Fruit fly (Drosophila melanogaster) whole organism, embryonic: ENCODE data around the gene CG12106.

Experiments
- Aef1 ChIP-seq: fragments of 200-800 bp; sonication (Bioruptor generic); IDR thresholded peaks from 3 replicates; pipeline ENCODE4 v1.3.6; 2022; ENCODE audit warnings: missing biosample characterization, missing genetic modification characterization
- Atf3 ChIP-seq: fragments of 200-800 bp; sonication (Bioruptor generic); optimal IDR thresholded peaks from 3 replicates; lab custom pipeline; 2016; ENCODE audit warnings: missing biosample characterization, missing genetic modification characterization
- Bdp1 ChIP-seq: fragments of 200-800 bp; sonication (Bioruptor generic); optimal IDR thresholded peaks from 3 replicates; lab custom pipeline; 2016; ENCODE audit warnings: missing biosample characterization, missing genetic modification characterization
- C15 ChIP-seq: fragments of 200-800 bp; sonication (Bioruptor generic); IDR thresholded peaks from 3 replicates; pipeline ENCODE4 v1.3.6; 2022; ENCODE audit warnings: missing biosample characterization, missing genetic modification characterization
- CG10274 ChIP-seq: fragments of 200-800 bp; sonication (Bioruptor generic); optimal IDR thresholded peaks from 3 replicates; lab custom pipeline; 2017; ENCODE audit warnings: missing biosample characterization, mild to moderate bottlenecking, missing genetic modification characterization
- CG10366 ChIP-seq: fragments of 200-800 bp; sonication (Bioruptor generic); IDR thresholded peaks from 2 replicates; pipeline ENCODE4 v1.3.6; 2022; ENCODE audit warnings: missing biosample characterization, missing genetic modification characterization
- CG10654 ChIP-seq: fragments of 200-800 bp; sonication (Bioruptor generic); optimal IDR thresholded peaks from 2 replicates; lab custom pipeline; 2016; ENCODE audit warnings: missing biosample characterization, missing genetic modification characterization
- CG10979 ChIP-seq: fragments of 200-800 bp; sonication (Bioruptor generic); optimal IDR thresholded peaks from 2 replicates; lab custom pipeline; 2018; ENCODE audit warnings: missing biosample characterization, mild to moderate bottlenecking, missing genetic modification characterization, moderate library complexity
- CG12104 ChIP-seq: fragments of 200-800 bp; sonication (Bioruptor generic); optimal IDR thresholded peaks from 3 replicates; lab custom pipeline; 2016; ENCODE audit warnings: missing biosample characterization, missing genetic modification characterization
- CG12769 ChIP-seq: fragments of 200-800 bp; sonication (Bioruptor generic); optimal IDR thresholded peaks from 2 replicates; lab custom pipeline; 2019; ENCODE audit warnings: missing biosample characterization, mild to moderate bottlenecking, missing genetic modification characterization, moderate library complexity
- CG13287 ChIP-seq: fragments of 200-800 bp; sonication (Bioruptor generic); IDR thresholded peaks from 2 replicates; pipeline ENCODE4 v1.3.6; 2022; ENCODE audit warnings: missing biosample characterization, missing genetic modification characterization; ENCODE audit not compliant: partially characterized antibody
- CG13296 ChIP-seq: fragments of 200-800 bp; sonication (Bioruptor generic); optimal IDR thresholded peaks from 3 replicates; lab custom pipeline; 2018; ENCODE audit warnings: missing biosample characterization, mild to moderate bottlenecking, missing genetic modification characterization
- CG13775 ChIP-seq: fragments of 200-800 bp; sonication (Bioruptor generic); optimal IDR thresholded peaks from 3 replicates; lab custom pipeline; 2017; ENCODE audit warnings: missing biosample characterization, mild to moderate bottlenecking, missing genetic modification characterization
- CG15514 ChIP-seq: fragments of 200-800 bp; sonication (Bioruptor generic); optimal IDR thresholded peaks from 3 replicates; lab custom pipeline; 2017; ENCODE audit warnings: missing biosample characterization, missing genetic modification characterization, mild to moderate bottlenecking, moderate library complexity, missing genetic modification reagents
- CG15601 ChIP-seq: fragments of 200-800 bp; sonication (Bioruptor generic); optimal IDR thresholded peaks from 3 replicates; lab custom pipeline; 2019; ENCODE audit warnings: missing biosample characterization, mild to moderate bottlenecking, missing genetic modification characterization, moderate library complexity
- CG18599 ChIP-seq: fragments of 200-800 bp; sonication (Bioruptor generic); optimal IDR thresholded peaks from 3 replicates; lab custom pipeline; 2017; ENCODE audit warnings: missing biosample characterization, missing genetic modification characterization, mild to moderate bottlenecking, moderate library complexity, missing genetic modification reagents
- CG2712 ChIP-seq: fragments of 200-800 bp; optimal IDR thresholded peaks from 3 replicates; lab custom pipeline; 2019; ENCODE audit warnings: missing biosample characterization, mild to moderate bottlenecking, missing genetic modification characterization, moderate library complexity
- CG2889 ChIP-seq: fragments of 200-800 bp; sonication (Bioruptor generic); IDR thresholded peaks from 3 replicates; pipeline ENCODE4 v1.3.6; 2022; ENCODE audit warnings: missing biosample characterization, missing genetic modification characterization
- CG3281 ChIP-seq: fragments of 200-800 bp; sonication (Bioruptor generic); optimal IDR thresholded peaks from 3 replicates; lab custom pipeline; 2017; ENCODE audit warnings: missing biosample characterization, mild to moderate bottlenecking, missing genetic modification characterization
- CG34224 ChIP-seq: fragments of 200-800 bp; sonication (Bioruptor generic); IDR thresholded peaks from 3 replicates; pipeline ENCODE4 v1.3.6; 2022; ENCODE audit warnings: missing biosample characterization, missing genetic modification characterization; ENCODE audit not compliant: partially characterized antibody
- CG42726 ChIP-seq: fragments of 200-800 bp; sonication (Bioruptor generic); IDR thresholded peaks from 2 replicates; pipeline ENCODE4 v1.3.6; 2022; ENCODE audit warnings: missing biosample characterization, missing genetic modification characterization; ENCODE audit not compliant: partially characterized antibody
- CG43689 ChIP-seq: fragments of 200-800 bp; sonication (Bioruptor generic); IDR thresholded peaks from 2 replicates; pipeline ENCODE4 v1.3.6; 2022; ENCODE audit warnings: missing biosample characterization, missing genetic modification characterization
- CG4730 ChIP-seq: fragments of 200-800 bp; sonication (Bioruptor generic); IDR thresholded peaks from 2 replicates; pipeline ENCODE4 v1.3.6; 2022; ENCODE audit warnings: missing biosample characterization, missing genetic modification characterization
- CG4820 ChIP-seq: fragments of 200-800 bp; sonication (Bioruptor generic); optimal IDR thresholded peaks from 3 replicates; lab custom pipeline; 2016; ENCODE audit warnings: missing biosample characterization, missing genetic modification characterization
- CG7745 ChIP-seq: fragments of 200-800 bp; sonication (Bioruptor generic); optimal IDR thresholded peaks from 2 replicates; lab custom pipeline; 2018; ENCODE audit warnings: missing biosample characterization, mild to moderate bottlenecking, missing genetic modification characterization, moderate library complexity
- CG8089 ChIP-seq: fragments of 200-800 bp; sonication (Bioruptor generic); optimal IDR thresholded peaks from 3 replicates; lab custom pipeline; 2016; ENCODE audit warnings: missing biosample characterization, missing genetic modification characterization
- CHES-1-like ChIP-seq: fragments of 200-800 bp; sonication (Bioruptor generic); optimal IDR thresholded peaks from 2 replicates; lab custom pipeline; 2016; ENCODE audit warnings: missing biosample characterization, missing genetic modification characterization
- CkIIα-i1 ChIP-seq: fragments of 200-800 bp; sonication (Bioruptor generic); IDR thresholded peaks from 2 replicates; pipeline ENCODE4 v1.3.6; 2022; ENCODE audit warnings: missing biosample characterization, missing genetic modification characterization
- CrebB ChIP-seq: fragments of 200-800 bp; sonication (Bioruptor generic); optimal IDR thresholded peaks from 3 replicates; lab custom pipeline; 2018; ENCODE audit warnings: missing biosample characterization, mild to moderate bottlenecking, missing genetic modification characterization
- D ChIP-seq, 2 experiments: fragments of 200-800 bp in 1 of 2; fragments of >200 bp in 1 of 2; sonication (Bioruptor generic) in 1 of 2; optimal IDR thresholded peaks; 2 replicates in 1 of 2; 3 replicates in 1 of 2; lab custom pipeline; 2017; ENCODE audit warnings: mild to moderate bottlenecking in 1 of 2, missing biosample characterization in 1 of 2, missing genetic modification characterization in 1 of 2, missing genetic modification reagents in 1 of 2
- E2f1 ChIP-seq: fragments of 200-800 bp; sonication (Bioruptor generic); IDR thresholded peaks from 2 replicates; pipeline ENCODE4 v1.3.6; 2022; ENCODE audit warnings: missing biosample characterization, missing genetic modification characterization
- E2f2 ChIP-seq: fragments of 200-800 bp; sonication (Bioruptor generic); IDR thresholded peaks from 2 replicates; pipeline ENCODE4 v1.3.6; 2022; ENCODE audit warnings: missing biosample characterization, missing genetic modification characterization
- Eip74EF ChIP-seq, 2 experiments: fragments of 200-800 bp in 1 of 2; fragments of >200 bp in 1 of 2; sonication (Bioruptor generic) in 1 of 2; optimal IDR thresholded peaks; 2 replicates each; lab custom pipeline; 2017 to 2019; ENCODE audit warnings: missing biosample characterization in 2 of 2, missing genetic modification characterization in 2 of 2, mild to moderate bottlenecking in 1 of 2, moderate library complexity in 1 of 2
- Ets65A ChIP-seq: fragments of 200-800 bp; sonication (Bioruptor generic); peaks from one replicate; lab custom pipeline; 2016; ENCODE audit warnings: missing biosample characterization, missing genetic modification characterization
- Lim3 ChIP-seq: fragments of 200-800 bp; sonication (Bioruptor generic); IDR thresholded peaks from 2 replicates; pipeline ENCODE4 v1.3.6; 2022; ENCODE audit warnings: missing biosample characterization, missing genetic modification characterization
- Myb ChIP-seq: fragments of 200-800 bp; sonication (Bioruptor generic); optimal IDR thresholded peaks from 2 replicates; lab custom pipeline; 2016; ENCODE audit warnings: missing biosample characterization, missing genetic modification characterization
- Side ChIP-seq: fragments of 200-800 bp; sonication (Bioruptor generic); optimal IDR thresholded peaks from 2 replicates; lab custom pipeline; 2016; ENCODE audit warnings: missing biosample characterization, missing genetic modification characterization
- aop ChIP-seq: fragments of 200-800 bp; sonication (Bioruptor generic); IDR thresholded peaks from 2 replicates; pipeline ENCODE4 v1.3.6; 2022; ENCODE audit warnings: missing biosample characterization, missing genetic modification characterization
- bcd ChIP-seq: fragments of 200-800 bp; sonication (Bioruptor generic); optimal IDR thresholded peaks from 2 replicates; lab custom pipeline; 2017; ENCODE audit warnings: missing biosample characterization, mild to moderate bottlenecking, missing genetic modification characterization
- crp ChIP-seq, 2 experiments: fragments of 200-800 bp; sonication (Bioruptor generic); optimal IDR thresholded peaks; 2 replicates in 1 of 2; 3 replicates in 1 of 2; lab custom pipeline; 2017; ENCODE audit warnings: missing biosample characterization in 2 of 2, missing genetic modification characterization in 2 of 2, mild to moderate bottlenecking in 1 of 2, moderate library complexity in 1 of 2
- dmrt99B ChIP-seq: fragments of 200-800 bp; sonication (Bioruptor generic); optimal IDR thresholded peaks from 2 replicates; lab custom pipeline; 2018; ENCODE audit warnings: missing biosample characterization, mild to moderate bottlenecking, missing genetic modification characterization, moderate library complexity
- fd96Cb ChIP-seq: fragments of 200-800 bp; sonication (Bioruptor generic); optimal IDR thresholded peaks from 2 replicates; lab custom pipeline; 2018; ENCODE audit warnings: missing biosample characterization, mild to moderate bottlenecking, missing genetic modification characterization, moderate library complexity
- fru ChIP-seq: fragments of >200 bp; optimal IDR thresholded peaks from 2 replicates; lab custom pipeline; 2017
- grn ChIP-seq: fragments of 200-800 bp; sonication (Bioruptor generic); optimal IDR thresholded peaks from 3 replicates; lab custom pipeline; 2017; ENCODE audit warnings: missing biosample characterization, missing genetic modification characterization
- mam ChIP-seq: fragments of 200-800 bp; sonication (Bioruptor generic); optimal IDR thresholded peaks from 3 replicates; lab custom pipeline; 2016; ENCODE audit warnings: missing biosample characterization, missing genetic modification characterization
- mirr ChIP-seq: fragments of 200-800 bp; sonication (Bioruptor generic); optimal IDR thresholded peaks from 3 replicates; lab custom pipeline; 2018; ENCODE audit warnings: missing biosample characterization, mild to moderate bottlenecking, missing genetic modification characterization
- psq ChIP-seq: fragments of 200-800 bp; sonication (Bioruptor generic); optimal IDR thresholded peaks from 2 replicates; lab custom pipeline; 2017; ENCODE audit warnings: missing biosample characterization, missing genetic modification characterization
- salm ChIP-seq: fragments of 200-800 bp; sonication (Bioruptor generic); optimal IDR thresholded peaks from 2 replicates; lab custom pipeline; 2018; ENCODE audit warnings: missing biosample characterization, mild to moderate bottlenecking, missing genetic modification characterization
- tio ChIP-seq: fragments of 200-800 bp; sonication (Bioruptor generic); optimal IDR thresholded peaks from 2 replicates; lab custom pipeline; 2017; ENCODE audit warnings: missing biosample characterization, missing genetic modification characterization, inconsistent platforms
- trh ChIP-seq: fragments of 200-800 bp; sonication (Bioruptor generic); optimal IDR thresholded peaks from 2 replicates; lab custom pipeline; 2016; ENCODE audit warnings: missing biosample characterization, missing genetic modification characterization
- tup ChIP-seq: fragments of 200-800 bp; sonication (Bioruptor generic); optimal IDR thresholded peaks from 2 replicates; lab custom pipeline; 2016; ENCODE audit warnings: missing biosample characterization, mild to moderate bottlenecking, missing genetic modification characterization, moderate library complexity

CG12106 gene

DNA sequence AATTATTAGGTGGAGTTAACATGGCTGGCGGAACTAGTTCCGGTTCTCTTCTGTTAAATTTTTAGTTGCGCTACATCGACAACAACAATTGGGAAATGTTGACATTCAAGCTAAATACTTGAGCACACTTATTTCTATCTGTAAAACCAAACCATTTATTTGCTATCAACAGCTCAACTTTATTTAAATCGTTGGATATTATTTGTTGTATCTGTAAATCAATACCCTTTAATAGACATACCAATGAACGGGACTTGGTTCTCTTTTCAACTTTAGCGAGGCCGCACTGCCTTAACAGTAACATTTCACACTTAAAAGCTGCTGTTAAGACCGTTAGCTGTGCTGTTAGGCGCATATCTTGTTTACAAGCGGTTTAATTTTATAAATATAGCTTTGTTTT, at the start of gene CG12106 (continued):
- no peak for TF ChIP-seq crp (GFP tag; optimal IDR thresholded peaks at IDR 0.05; lab: Kevin White, UChicago)
- TF ChIP-seq CG15514 (GFP tag; lab: Kevin White, UChicago), result peak; percentile 98
- no peak for TF ChIP-seq C15
- TF ChIP-seq Lim3 (GFP tag; lab: Robert Waterston, UW), result no peak
- no peak for TF ChIP-seq CG8089 (GFP tag; lab: Kevin White, UChicago)
- TF ChIP-seq CG18599 (GFP tag; lab: Kevin White, UChicago), result peak; percentile 62
- no peak for TF ChIP-seq aop (GFP tag; lab: Robert Waterston, UW)
- TF ChIP-seq CG10979 (tag; lab: Kevin White, UChicago), result peak; percentile 16
- no peak for TF ChIP-seq D (optimal IDR thresholded peaks at IDR 0.05; lab: Kevin White, UChicago)
- no peak for TF ChIP-seq D (GFP tag; optimal IDR thresholded peaks at IDR 0.05; lab: Kevin White, UChicago)
- TF ChIP-seq CHES-1-like (GFP tag; lab: Kevin White, UChicago), result peak; percentile 15
- TF ChIP-seq Bdp1, result no peak
- TF ChIP-seq bcd, result peak; percentile 20
- TF ChIP-seq tio, result no peak
- no peak for TF ChIP-seq CG42726 (GFP tag; lab: Robert Waterston, UW)
- peak; percentile 34 for TF ChIP-seq mirr (GFP tag; lab: Kevin White, UChicago)
- TF ChIP-seq tup (GFP tag; lab: Kevin White, UChicago), result no peak
- no peak for TF ChIP-seq Side
- TF ChIP-seq mam (GFP tag; lab: Kevin White, UChicago), result peak; percentile 59
- TF ChIP-seq CG10274, result peak; percentile 36
- no peak for TF ChIP-seq CG4820 (GFP tag; lab: Kevin White, UChicago)
- peak; percentile 44 for TF ChIP-seq Myb (GFP tag; lab: Kevin White, UChicago)
- TF ChIP-seq CG4730 (GFP tag; lab: Robert Waterston, UW), result no peak
- no peak for TF ChIP-seq grn (GFP tag; lab: Kevin White, UChicago)
- no peak for TF ChIP-seq CG2889 (GFP tag; lab: Robert Waterston, UW)
- no peak for TF ChIP-seq Atf3 (GFP tag; lab: Kevin White, UChicago)
- peak; percentile 37 for TF ChIP-seq fd96Cb (tag; lab: Kevin White, UChicago)
- TF ChIP-seq fru (lab: Kevin White, UChicago), result no peak
- no peak for TF ChIP-seq salm
- no peak for TF ChIP-seq CG43689 (GFP tag; lab: Robert Waterston, UW)
- no peak for TF ChIP-seq CG12769 (tag; lab: Kevin White, UChicago)
- TF ChIP-seq CG7745 (tag; lab: Kevin White, UChicago), result no peak
- TF ChIP-seq CG12104, result no peak
- peak; percentile 40 for TF ChIP-seq dmrt99B (tag; lab: Kevin White, UChicago)
- peak; percentile 40 for TF ChIP-seq E2f1 (GFP tag; lab: Robert Waterston, UW)
- no peak for TF ChIP-seq trh
- TF ChIP-seq Ets65A (GFP tag; lab: Kevin White, UChicago), result peak; percentile 37
- TF ChIP-seq CG15601, result peak; percentile 13
- TF ChIP-seq psq (GFP tag; lab: Kevin White, UChicago), result no peak
- TF ChIP-seq CrebB (tag; lab: Kevin White, UChicago), result no peak
- TF ChIP-seq CG34224 (GFP tag; lab: Robert Waterston, UW), result no peak
- no peak for TF ChIP-seq CG13287 (GFP tag; lab: Robert Waterston, UW)
- peak; percentile 42 for TF ChIP-seq CG2712
- no peak for TF ChIP-seq CkIIα-i1 (GFP tag; lab: Robert Waterston, UW)
- TF ChIP-seq E2f2 (GFP tag; lab: Robert Waterston, UW), result peak; percentile 35; the same call in 1 of the 2 replicates
- peak; percentile 36; the same call in 1 of the 2 replicates for TF ChIP-seq CG10366
- TF ChIP-seq CG3281 (GFP tag; lab: Kevin White, UChicago), result peak; percentile 39
- TF ChIP-seq Aef1 (GFP tag; lab: Robert Waterston, UW), result peak; percentile 59; the same call in 2 of the 3 replicates
- TF ChIP-seq CG10654 (GFP tag; lab: Kevin White, UChicago), result no peak
- no peak for TF ChIP-seq Eip74EF (GFP tag; optimal IDR thresholded peaks at IDR 0.05; lab: Kevin White, UChicago)
- peak; percentile 50 for TF ChIP-seq CG13296 (GFP tag; lab: Kevin White, UChicago)
- TF ChIP-seq CG13775 (GFP tag; lab: Kevin White, UChicago), result no peak
